Fruit fly (Drosophila melanogaster) whole organism, embryonic: Measurements from ENCODE around the gene CG31883.
A peak's percentile ranks its signal among the peaks of the same experiment; 100 is the strongest.

Experiments used
- ATbp ChIP-seq: fragments of 200-800 bp; sonication (Bioruptor generic); optimal IDR thresholded peaks from 2 replicates; lab custom pipeline; 2017; ENCODE audit warnings: missing biosample characterization, mild to moderate bottlenecking, missing genetic modification characterization, missing genetic modification reagents
- Abd-B ChIP-seq: fragments of 200-800 bp; sonication (Bioruptor generic); optimal IDR thresholded peaks from 2 replicates; lab custom pipeline; 2018; ENCODE audit warnings: missing biosample characterization, mild to moderate bottlenecking, missing genetic modification characterization, moderate library complexity
- Aef1 ChIP-seq: fragments of 200-800 bp; sonication (Bioruptor generic); IDR thresholded peaks from 3 replicates; pipeline ENCODE4 v1.3.6; 2022; ENCODE audit warnings: missing biosample characterization, missing genetic modification characterization
- Asciz ChIP-seq: fragments of 200-800 bp; sonication (Bioruptor generic); optimal IDR thresholded peaks from 2 replicates; lab custom pipeline; 2017; ENCODE audit warnings: missing biosample characterization, mild to moderate bottlenecking, missing genetic modification characterization, missing genetic modification reagents
- Atf-2 ChIP-seq: fragments of 200-800 bp; sonication (Bioruptor generic); optimal IDR thresholded peaks from 2 replicates; lab custom pipeline; 2016; ENCODE audit warnings: missing biosample characterization, missing genetic modification characterization
- CG10431 ChIP-seq: fragments of 200-800 bp; sonication (Bioruptor generic); optimal IDR thresholded peaks from 3 replicates; lab custom pipeline; 2018; ENCODE audit warnings: missing biosample characterization, mild to moderate bottlenecking, missing genetic modification characterization
- CG10543 ChIP-seq: fragments of 200-800 bp; sonication (Bioruptor generic); optimal IDR thresholded peaks from 3 replicates; lab custom pipeline; 2017; ENCODE audit warnings: missing biosample characterization, mild to moderate bottlenecking, missing genetic modification characterization, moderate library complexity
- CG13296 ChIP-seq: fragments of 200-800 bp; sonication (Bioruptor generic); optimal IDR thresholded peaks from 3 replicates; lab custom pipeline; 2018; ENCODE audit warnings: missing biosample characterization, mild to moderate bottlenecking, missing genetic modification characterization
- CG15011 ChIP-seq: fragments of 200-800 bp; sonication (Bioruptor generic); optimal IDR thresholded peaks from 3 replicates; lab custom pipeline; 2018; ENCODE audit warnings: missing biosample characterization, mild to moderate bottlenecking, missing genetic modification characterization
- CG15514 ChIP-seq: fragments of 200-800 bp; sonication (Bioruptor generic); optimal IDR thresholded peaks from 3 replicates; lab custom pipeline; 2017; ENCODE audit warnings: missing biosample characterization, missing genetic modification characterization, mild to moderate bottlenecking, moderate library complexity, missing genetic modification reagents
- CG1647 ChIP-seq: fragments of 200-800 bp; sonication (Bioruptor generic); optimal IDR thresholded peaks from 3 replicates; lab custom pipeline; 2016; ENCODE audit warnings: missing biosample characterization, missing genetic modification characterization
- CG17912 ChIP-seq: fragments of 200-800 bp; sonication (Bioruptor generic); optimal IDR thresholded peaks from 2 replicates; lab custom pipeline; 2018; ENCODE audit warnings: missing biosample characterization, mild to moderate bottlenecking, missing genetic modification characterization
- CG18764 ChIP-seq: fragments of 200-800 bp; sonication (Bioruptor generic); optimal IDR thresholded peaks from 3 replicates; lab custom pipeline; 2016; ENCODE audit warnings: missing biosample characterization, missing genetic modification characterization
- CG2678 ChIP-seq: fragments of 200-800 bp; sonication (Bioruptor generic); optimal IDR thresholded peaks from 3 replicates; lab custom pipeline; 2019; ENCODE audit warnings: missing biosample characterization, mild to moderate bottlenecking, missing genetic modification characterization, moderate library complexity
- CG3281 ChIP-seq: fragments of 200-800 bp; sonication (Bioruptor generic); optimal IDR thresholded peaks from 3 replicates; lab custom pipeline; 2017; ENCODE audit warnings: missing biosample characterization, mild to moderate bottlenecking, missing genetic modification characterization
- CG3838 ChIP-seq: fragments of 200-800 bp; sonication (Bioruptor generic); optimal IDR thresholded peaks from 3 replicates; lab custom pipeline; 2016; ENCODE audit warnings: missing biosample characterization, missing genetic modification characterization
- CG4328 ChIP-seq: fragments of 200-800 bp; sonication (Bioruptor generic); optimal IDR thresholded peaks from 3 replicates; lab custom pipeline; 2017; ENCODE audit warnings: missing biosample characterization, missing genetic modification reagents, missing genetic modification characterization
- CG6765 ChIP-seq: fragments of 200-800 bp; sonication (Bioruptor generic); optimal IDR thresholded peaks from 3 replicates; lab custom pipeline; 2017; ENCODE audit warnings: missing biosample characterization, mild to moderate bottlenecking, missing genetic modification characterization
- CG6791 ChIP-seq: fragments of 200-800 bp; sonication (Bioruptor generic); IDR thresholded peaks from 3 replicates; pipeline ENCODE4 v1.3.6; 2022; ENCODE audit warnings: missing biosample characterization, missing genetic modification characterization; ENCODE audit not compliant: partially characterized antibody
- CG6813 ChIP-seq: fragments of 200-800 bp; sonication (Bioruptor generic); optimal IDR thresholded peaks from 2 replicates; lab custom pipeline; 2017; ENCODE audit warnings: missing biosample characterization, missing genetic modification characterization, mild to moderate bottlenecking, moderate library complexity, missing genetic modification reagents
- CG7987 ChIP-seq: fragments of 200-800 bp; sonication (Bioruptor generic); optimal IDR thresholded peaks from 2 replicates; lab custom pipeline; 2018; ENCODE audit warnings: missing biosample characterization, mild to moderate bottlenecking, missing genetic modification characterization, moderate library complexity
- CG8290 ChIP-seq, 3 experiments: fragments of 200-800 bp; sonication (Bioruptor generic); optimal IDR thresholded peaks; 2 replicates each; lab custom pipeline; 2016 to 2019; ENCODE audit warnings: missing biosample characterization in 3 of 3, missing genetic modification characterization in 3 of 3, mild to moderate bottlenecking in 2 of 3, moderate library complexity in 1 of 3
- Dref ChIP-seq: fragments of 200-800 bp; sonication (Bioruptor generic); IDR thresholded peaks from 2 replicates; pipeline ENCODE4 v1.3.6; 2022; ENCODE audit warnings: missing biosample characterization, missing genetic modification characterization
- Drgx ChIP-seq: fragments of 200-800 bp; sonication (Bioruptor generic); IDR thresholded peaks from 2 replicates; pipeline ENCODE4 v1.3.6; 2022; ENCODE audit warnings: missing biosample characterization, missing genetic modification characterization
- Eip74EF ChIP-seq, 2 experiments: fragments of 200-800 bp in 1 of 2; fragments of >200 bp in 1 of 2; sonication (Bioruptor generic) in 1 of 2; optimal IDR thresholded peaks; 2 replicates each; lab custom pipeline; 2017 to 2019; ENCODE audit warnings: missing biosample characterization in 2 of 2, missing genetic modification characterization in 2 of 2, mild to moderate bottlenecking in 1 of 2, moderate library complexity in 1 of 2
- HHEX ChIP-seq: fragments of 200-800 bp; sonication (Bioruptor generic); optimal IDR thresholded peaks from 3 replicates; lab custom pipeline; 2017; ENCODE audit warnings: missing biosample characterization, mild to moderate bottlenecking, missing genetic modification characterization, missing genetic modification reagents
- HmgZ ChIP-seq: fragments of 200-800 bp; sonication (Bioruptor generic); optimal IDR thresholded peaks from 2 replicates; lab custom pipeline; 2018; ENCODE audit warnings: missing biosample characterization, mild to moderate bottlenecking, missing genetic modification characterization
- Hmr ChIP-seq: fragments of 200-800 bp; sonication (Bioruptor generic); optimal IDR thresholded peaks from 3 replicates; lab custom pipeline; 2017; ENCODE audit warnings: mild to moderate bottlenecking, missing biosample characterization, missing genetic modification reagents, missing genetic modification characterization
- MESR4 ChIP-seq: fragments of 200-800 bp; sonication (Bioruptor generic); optimal IDR thresholded peaks from 2 replicates; lab custom pipeline; 2018; ENCODE audit warnings: missing biosample characterization, mild to moderate bottlenecking, missing genetic modification characterization, moderate library complexity
- Mad ChIP-seq: fragments of 200-800 bp; sonication (Bioruptor generic); optimal IDR thresholded peaks from 2 replicates; lab custom pipeline; 2016; ENCODE audit warnings: missing biosample characterization, missing genetic modification characterization
- Med ChIP-seq: fragments of 200-800 bp; sonication (Bioruptor generic); peaks from one replicate; lab custom pipeline; 2016; ENCODE audit warnings: missing biosample characterization, missing genetic modification characterization, mild to moderate bottlenecking, inconsistent platforms, moderate library complexity
- Opbp ChIP-seq: fragments of 200-800 bp; sonication (Bioruptor generic); IDR thresholded peaks from 3 replicates; pipeline ENCODE4 v1.3.6; 2022; ENCODE audit warnings: missing biosample characterization, missing genetic modification characterization; ENCODE audit not compliant: partially characterized antibody
- PHDP ChIP-seq: fragments of 200-800 bp; sonication (Bioruptor generic); optimal IDR thresholded peaks from 3 replicates; lab custom pipeline; 2018; ENCODE audit warnings: missing biosample characterization, mild to moderate bottlenecking, missing genetic modification characterization, moderate library complexity
- Rfx ChIP-seq: fragments of 200-800 bp; sonication (Bioruptor generic); IDR thresholded peaks from 2 replicates; pipeline ENCODE4 v1.3.6; 2022; ENCODE audit warnings: missing biosample characterization, missing genetic modification characterization
- Ssrp ChIP-seq: fragments of 200-800 bp; sonication (Bioruptor generic); optimal IDR thresholded peaks from 2 replicates; lab custom pipeline; 2018; ENCODE audit warnings: missing biosample characterization, mild to moderate bottlenecking, missing genetic modification characterization, moderate library complexity
- az2 ChIP-seq: fragments of 200-800 bp; sonication (Bioruptor generic); optimal IDR thresholded peaks from 3 replicates; lab custom pipeline; 2016; ENCODE audit warnings: missing biosample characterization, missing genetic modification characterization
- bsh ChIP-seq, 2 experiments: fragments of 200-800 bp; sonication (Bioruptor generic); optimal IDR thresholded peaks; 2 replicates each; lab custom pipeline; 2017 to 2018; ENCODE audit warnings: mild to moderate bottlenecking in 2 of 2, missing biosample characterization in 2 of 2, missing genetic modification characterization in 2 of 2, moderate library complexity in 1 of 2
- cg ChIP-seq: fragments of 200-800 bp; sonication (Bioruptor generic); optimal IDR thresholded peaks from 3 replicates; lab custom pipeline; 2019; ENCODE audit warnings: missing biosample characterization, mild to moderate bottlenecking, missing genetic modification characterization, moderate library complexity
- chinmo ChIP-seq: fragments of 200-800 bp; sonication (Bioruptor generic); IDR thresholded peaks from 4 replicates; pipeline ENCODE4 v1.3.6; 2022; ENCODE audit warnings: missing biosample characterization, missing genetic modification characterization; ENCODE audit not compliant: partially characterized antibody
- ci ChIP-seq: fragments of 200-800 bp; sonication (Bioruptor generic); IDR thresholded peaks from 3 replicates; pipeline ENCODE4 v1.3.6; 2022; ENCODE audit warnings: missing biosample characterization, missing genetic modification characterization
- gsb-n ChIP-seq: fragments of 200-800 bp; sonication (Bioruptor generic); optimal IDR thresholded peaks from 3 replicates; lab custom pipeline; 2018; ENCODE audit warnings: missing biosample characterization, mild to moderate bottlenecking, missing genetic modification characterization
- h ChIP-seq: fragments of >200 bp; optimal IDR thresholded peaks from 2 replicates; lab custom pipeline; 2017
- hbn ChIP-seq: fragments of 200-800 bp; sonication (Bioruptor generic); IDR thresholded peaks from 2 replicates; pipeline ENCODE4 v1.3.6; 2022; ENCODE audit warnings: missing biosample characterization, missing genetic modification characterization; ENCODE audit not compliant: partially characterized antibody
- kni ChIP-seq: fragments of 200-800 bp; sonication (Bioruptor generic); optimal IDR thresholded peaks from 3 replicates; lab custom pipeline; 2017; ENCODE audit warnings: mild to moderate bottlenecking, missing biosample characterization, missing genetic modification reagents, missing genetic modification characterization
- mam ChIP-seq: fragments of 200-800 bp; sonication (Bioruptor generic); optimal IDR thresholded peaks from 3 replicates; lab custom pipeline; 2016; ENCODE audit warnings: missing biosample characterization, missing genetic modification characterization
- sd ChIP-seq: fragments of 200-800 bp; sonication (Bioruptor generic); optimal IDR thresholded peaks from 3 replicates; lab custom pipeline; 2018; ENCODE audit warnings: missing biosample characterization, mild to moderate bottlenecking, missing genetic modification characterization, moderate library complexity
- sima ChIP-seq: fragments of 200-800 bp; sonication (Bioruptor generic); optimal IDR thresholded peaks from 2 replicates; lab custom pipeline; 2016; ENCODE audit warnings: missing biosample characterization, missing genetic modification characterization
- wek ChIP-seq: fragments of 200-800 bp; sonication (Bioruptor generic); optimal IDR thresholded peaks from 3 replicates; lab custom pipeline; 2018; ENCODE audit warnings: missing biosample characterization, mild to moderate bottlenecking, missing genetic modification characterization, moderate library complexity

CG31883 gene

DNA sequence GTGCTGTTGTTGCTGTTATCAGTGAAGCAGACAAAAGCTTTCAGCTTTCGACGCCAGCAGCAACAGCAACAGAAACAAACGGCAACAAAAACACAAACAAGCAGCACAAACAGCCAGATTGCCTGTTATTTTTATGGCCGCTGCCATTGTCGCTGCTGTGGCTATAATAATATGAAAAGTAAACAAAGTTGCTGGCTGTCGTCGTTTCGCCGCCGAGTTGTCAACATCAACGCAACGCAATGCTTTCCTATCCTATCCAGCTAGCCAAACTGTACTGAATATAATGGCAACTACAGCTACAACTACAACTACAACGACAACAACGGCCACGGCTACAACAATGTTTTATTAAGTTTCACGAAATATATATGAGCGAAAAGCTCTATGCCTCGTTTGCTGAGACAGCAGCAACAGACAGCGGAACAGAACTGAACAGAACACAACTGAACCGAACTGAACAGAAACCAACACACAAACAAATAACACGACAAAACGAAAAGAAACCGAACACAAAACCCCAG, 42.4 kb downstream of the CG31883 start (continued):
- peak; percentile 20 for TF ChIP-seq CG1647 (GFP tag; lab: Kevin White, UChicago)
- TF ChIP-seq CG7987 (GFP tag; lab: Kevin White, UChicago) = peak; percentile 58
- peak; percentile 49 for TF ChIP-seq CG6813 (GFP tag; lab: Kevin White, UChicago)
- peak; percentile 62 for TF ChIP-seq wek (GFP tag; lab: Kevin White, UChicago)
- no peak for TF ChIP-seq Dref (GFP tag; lab: Robert Waterston, UW)
- TF ChIP-seq bsh (GFP tag; optimal IDR thresholded peaks at IDR 0.05; lab: Kevin White, UChicago) = peak in 1 of 2 experiments; percentile 39
- peak; percentile 68 for TF ChIP-seq CG13296 (GFP tag; lab: Kevin White, UChicago)
- peak; percentile 15 for TF ChIP-seq Abd-B (GFP tag; lab: Kevin White, UChicago)
- TF ChIP-seq Hmr (GFP tag; lab: Kevin White, UChicago) = peak; percentile 49
- TF ChIP-seq Eip74EF (GFP tag; optimal IDR thresholded peaks at IDR 0.05; lab: Kevin White, UChicago) = peak in 1 of 2 experiments; percentile 57
- peak; percentile 6 for TF ChIP-seq CG15514 (GFP tag; lab: Kevin White, UChicago)
- TF ChIP-seq az2 (GFP tag; lab: Kevin White, UChicago) = no peak
- TF ChIP-seq cg (GFP tag; lab: Kevin White, UChicago) = peak; percentile 23
- TF ChIP-seq CG8290 (GFP tag; optimal IDR thresholded peaks at IDR 0.05; lab: Kevin White, UChicago) = no peak
- peak in 1 of 2 experiments; percentile 76 for TF ChIP-seq CG8290 (tag; optimal IDR thresholded peaks at IDR 0.05; lab: Kevin White, UChicago)
- TF ChIP-seq Opbp (GFP tag; lab: Robert Waterston, UW) = no peak
- no peak for TF ChIP-seq Atf-2
- peak; percentile 11 for TF ChIP-seq MESR4 (GFP tag; lab: Kevin White, UChicago)
- peak; percentile 42 for TF ChIP-seq CG17912 (GFP tag; lab: Kevin White, UChicago)
- no peak for TF ChIP-seq hbn (GFP tag; lab: Robert Waterston, UW)
- TF ChIP-seq CG4328 (GFP tag; lab: Kevin White, UChicago) = peak; percentile 32
- peak; percentile 50 for TF ChIP-seq kni (GFP tag; lab: Kevin White, UChicago)
- TF ChIP-seq chinmo (GFP tag; lab: Robert Waterston, UW) = peak; percentile 11; the same call in 1 of the 4 replicates
- no peak for TF ChIP-seq gsb-n
- peak; percentile 12 for TF ChIP-seq Mad (GFP tag; lab: Kevin White, UChicago)
- TF ChIP-seq ci (GFP tag; lab: Robert Waterston, UW) = peak; percentile 72; the same call in 1 of the 3 replicates
- peak; percentile 40 for TF ChIP-seq HHEX (GFP tag; lab: Kevin White, UChicago)
- peak; percentile 41 for TF ChIP-seq CG15011 (GFP tag; lab: Kevin White, UChicago)
- peak; percentile 55 for TF ChIP-seq Med (GFP tag; lab: Kevin White, UChicago)
- peak; percentile 38 for TF ChIP-seq CG2678 (tag; lab: Kevin White, UChicago)
- TF ChIP-seq CG18764 (GFP tag; lab: Kevin White, UChicago) = no peak
- TF ChIP-seq CG10543 (GFP tag; lab: Kevin White, UChicago) = peak; percentile 70
- no peak for TF ChIP-seq Drgx (GFP tag; lab: Robert Waterston, UW)
- TF ChIP-seq Rfx (GFP tag; lab: Robert Waterston, UW) = 0 out of 2 replicates have a peak, but pooled peaks have one; percentile 6
- no peak for TF ChIP-seq sima (GFP tag; lab: Kevin White, UChicago)
- TF ChIP-seq CG6765 (GFP tag; lab: Kevin White, UChicago) = peak; percentile 61
- TF ChIP-seq ATbp = peak; percentile 73
- TF ChIP-seq Ssrp (tag; lab: Kevin White, UChicago) = no peak
- peak; percentile 98 for TF ChIP-seq CG3838 (GFP tag; lab: Kevin White, UChicago)
- peak; percentile 16 for TF ChIP-seq HmgZ (tag; lab: Kevin White, UChicago)
- no peak for TF ChIP-seq mam (GFP tag; lab: Kevin White, UChicago)
- peak; percentile 55 for TF ChIP-seq PHDP (tag; lab: Kevin White, UChicago)
- peak; percentile 31 for TF ChIP-seq CG10431
- TF ChIP-seq CG6791 (GFP tag; lab: Robert Waterston, UW) = no peak
- peak; percentile 59 for TF ChIP-seq sd (tag; lab: Kevin White, UChicago)
- peak; percentile 68 for TF ChIP-seq Asciz (GFP tag; lab: Kevin White, UChicago)
- no peak for TF ChIP-seq h (lab: Kevin White, UChicago)
- TF ChIP-seq CG3281 (GFP tag; lab: Kevin White, UChicago) = peak; percentile 29
- TF ChIP-seq Aef1 = peak; percentile 21; the same call in 1 of the 3 replicates
